Fruit fly (Drosophila melanogaster): ENCODE results near the gene CG33644.

CG33644 gene

dm6 chr2L:13548786-13549780, 17.2 kb downstream of the CG33644 start, which contains the start of gene B4:
TSS of gene B4 (minus strand) at chr2L:13549328.
- TF ChIP-seq dimm (GFP tag; IDR thresholded peaks at IDR 0.05): no peak
- TF ChIP-seq E2f1 (GFP tag; IDR thresholded peaks at IDR 0.05): peak; percentile 38; the same call in 1 of the 2 replicates
- no peak for TF ChIP-seq br (optimal IDR thresholded peaks at IDR 0.05)
- peak; percentile 7 for TF ChIP-seq btn (GFP tag; optimal IDR thresholded peaks at IDR 0.05)
- peak; percentile 70 for TF ChIP-seq caup (GFP tag; optimal IDR thresholded peaks at IDR 0.05; ENCODE audit: severe bottlenecking)
- TF ChIP-seq CG17802 (tag; optimal IDR thresholded peaks at IDR 0.05): no peak
- no peak for TF ChIP-seq mld (GFP tag; IDR thresholded peaks at IDR 0.05; ENCODE audit: partially characterized antibody)
- TF ChIP-seq scrt (GFP tag; optimal IDR thresholded peaks at IDR 0.05): peak; percentile 53
- no peak for TF ChIP-seq eyg (GFP tag; optimal IDR thresholded peaks at IDR 0.05)
- TF ChIP-seq nerfin-1 (tag; optimal IDR thresholded peaks at IDR 0.05): peak; percentile 48
- TF ChIP-seq zf30C (GFP tag; optimal IDR thresholded peaks at IDR 0.05): no peak
- TF ChIP-seq Elba2 (GFP tag; optimal IDR thresholded peaks at IDR 0.05): peak; percentile 29
- peak; percentile 61 for TF ChIP-seq ftz-f1 (GFP tag; optimal IDR thresholded peaks at IDR 0.05)
- TF ChIP-seq Nf-YA (GFP tag; IDR thresholded peaks at IDR 0.05): peak; percentile 40; the same call in 1 of the 2 replicates
- TF ChIP-seq chinmo (GFP tag; IDR thresholded peaks at IDR 0.05; ENCODE audit: partially characterized antibody): peak; percentile 81; the same call in 2 of the 4 replicates
- no peak for TF ChIP-seq en (GFP tag; optimal IDR thresholded peaks at IDR 0.05)
- no peak for TF ChIP-seq CG11696 (GFP tag; IDR thresholded peaks at IDR 0.05)
- no peak for TF ChIP-seq usp (GFP tag; optimal IDR thresholded peaks at IDR 0.05)
- no peak for TF ChIP-seq cas (GFP tag; IDR thresholded peaks at IDR 0.05)
- peak; percentile 8 for TF ChIP-seq Sry-β (GFP tag; optimal IDR thresholded peaks at IDR 0.05)
- no peak for TF ChIP-seq CG13123 (GFP tag; optimal IDR thresholded peaks at IDR 0.05)
- TF ChIP-seq CG9437 (GFP tag; optimal IDR thresholded peaks at IDR 0.05): no peak
- peak; percentile 6 for TF ChIP-seq gsb-n (tag; optimal IDR thresholded peaks at IDR 0.05)
- peak; percentile 68 for TF ChIP-seq CG9797 (GFP tag; optimal IDR thresholded peaks at IDR 0.05)
- TF ChIP-seq CG3163 (GFP tag; optimal IDR thresholded peaks at IDR 0.05): no peak
- TF ChIP-seq Bdp1 (GFP tag; optimal IDR thresholded peaks at IDR 0.05): no peak
- no peak for TF ChIP-seq CkIIα-i1 (GFP tag; IDR thresholded peaks at IDR 0.05)
- no peak for TF ChIP-seq CG33557 (GFP tag; optimal IDR thresholded peaks at IDR 0.05)
- peak; percentile 95 for TF ChIP-seq Med (GFP tag)
- no peak for TF ChIP-seq Tbp (GFP tag; optimal IDR thresholded peaks at IDR 0.05)
- TF ChIP-seq CG14441 (GFP tag; IDR thresholded peaks at IDR 0.05): no peak
- TF ChIP-seq lov (optimal IDR thresholded peaks at IDR 0.05): no peak
- TF ChIP-seq lov (GFP tag; IDR thresholded peaks at IDR 0.05): no peak; the same call in 2 of the 3 replicates
- no peak for TF ChIP-seq tgo (GFP tag; IDR thresholded peaks at IDR 0.05)
- no peak for TF ChIP-seq hbn (GFP tag; IDR thresholded peaks at IDR 0.05; ENCODE audit: partially characterized antibody)
- no peak for TF ChIP-seq CG8089 (GFP tag; optimal IDR thresholded peaks at IDR 0.05)
- TF ChIP-seq crp (GFP tag; optimal IDR thresholded peaks at IDR 0.05): peak in 1 of 2 experiments; percentile 72
- TF ChIP-seq CG10654 (GFP tag; optimal IDR thresholded peaks at IDR 0.05): no peak
- peak; percentile 6 for TF ChIP-seq CG11504 (tag; optimal IDR thresholded peaks at IDR 0.05)
- TF ChIP-seq vvl (GFP tag; IDR thresholded peaks at IDR 0.05): peak; percentile 49
- TF ChIP-seq Ssrp (tag; optimal IDR thresholded peaks at IDR 0.05): no peak
- peak; percentile 31; the same call in 1 of the 2 replicates for TF ChIP-seq CG17328 (GFP tag; IDR thresholded peaks at IDR 0.05)
- TF ChIP-seq lilli (GFP tag; optimal IDR thresholded peaks at IDR 0.05): peak; percentile 6
- TF ChIP-seq jumu (GFP tag; optimal IDR thresholded peaks at IDR 0.05): no peak
- TF ChIP-seq Atf-2 (GFP tag; optimal IDR thresholded peaks at IDR 0.05): no peak
- TF ChIP-seq Hr39 (optimal IDR thresholded peaks at IDR 0.05): no peak
- peak in 1 of 3 experiments; percentile 6 for TF ChIP-seq lola (GFP tag; optimal IDR thresholded peaks at IDR 0.05)
- TF ChIP-seq Sin3A (optimal IDR thresholded peaks at IDR 0.05): peak; percentile 68
- no peak for TF ChIP-seq Lpt (GFP tag; optimal IDR thresholded peaks at IDR 0.05)
- TF ChIP-seq so (GFP tag; IDR thresholded peaks at IDR 0.05): peak; percentile 80; the same call in 2 of the 3 replicates

Measured in whole organism, embryonic.